Worm (Caenorhabditis elegans) whole organism, L2 larva: ENCODE results near the gene Y32H12A.6.

Experiments used
- F13H6.1 ChIP-seq: sonication (generic microtip); optimal IDR thresholded peaks from 2 replicates; lab custom pipeline; 2016; ENCODE audit warnings: missing genetic modification characterization, missing compliant biosample characterization
- R02D3.7 ChIP-seq: fragments of 150-350 bp; optimal IDR thresholded peaks from 2 replicates; lab custom pipeline; 2014; ENCODE audit warnings: missing biosample characterization, missing genetic modification characterization
- ZK546.5 ChIP-seq: sonication (generic microtip); optimal IDR thresholded peaks from 2 replicates; lab custom pipeline; 2017; ENCODE audit warnings: missing biosample characterization, missing genetic modification characterization
- ama-1 ChIP-seq: fragments of 150-350 bp; optimal IDR thresholded peaks from 2 replicates; lab custom pipeline; 2018; ENCODE audit warnings: inconsistent platforms
- blmp-1 ChIP-seq: sonication (generic microtip); optimal IDR thresholded peaks from 2 replicates; lab custom pipeline; 2017; ENCODE audit warnings: missing genetic modification characterization, mild to moderate bottlenecking, missing compliant biosample characterization, antibody characterized with exemption, moderate library complexity; ENCODE audit not compliant: insufficient read depth
- ceh-16 ChIP-seq: fragments of 150-350 bp; optimal IDR thresholded peaks from 2 replicates; lab custom pipeline; 2014; ENCODE audit warnings: missing biosample characterization, missing genetic modification characterization
- crh-2 ChIP-seq: sonication (generic microtip); optimal IDR thresholded peaks from 2 replicates; lab custom pipeline; 2017; ENCODE audit warnings: missing biosample characterization, missing genetic modification characterization
- dmd-4 ChIP-seq: sonication (generic microtip); optimal IDR thresholded peaks from 2 replicates; lab custom pipeline; 2017; ENCODE audit warnings: missing biosample characterization, missing genetic modification characterization
- egl-27 ChIP-seq: sonication (generic microtip); optimal IDR thresholded peaks from 3 replicates; lab custom pipeline; 2017; ENCODE audit warnings: missing biosample characterization, missing genetic modification reagents, missing genetic modification characterization
- elt-1 ChIP-seq: fragments of 150-350 bp; optimal IDR thresholded peaks from 2 replicates; lab custom pipeline; 2014; ENCODE audit warnings: missing biosample characterization, missing genetic modification characterization
- fos-1 ChIP-seq: fragments of 150-350 bp; optimal IDR thresholded peaks from 2 replicates; lab custom pipeline; 2014; ENCODE audit warnings: missing biosample characterization, missing genetic modification characterization
- gmeb-1 ChIP-seq: fragments of 150-350 bp; optimal IDR thresholded peaks from 2 replicates; lab custom pipeline; 2014; ENCODE audit warnings: missing biosample characterization, missing genetic modification characterization
- lin-13 ChIP-seq: fragments of 150-350 bp; optimal IDR thresholded peaks from 2 replicates; lab custom pipeline; 2014; ENCODE audit warnings: missing biosample characterization, missing genetic modification reagents, missing genetic modification characterization
- lsy-2 ChIP-seq, 2 experiments: fragments of 150-350 bp in 1 of 2; sonication (generic microtip) in 1 of 2; optimal IDR thresholded peaks; 2 replicates each; lab custom pipeline; 2014 to 2017; ENCODE audit warnings: missing biosample characterization in 2 of 2, missing genetic modification characterization in 2 of 2
- mab-5 ChIP-seq: fragments of 150-350 bp; optimal IDR thresholded peaks from 2 replicates; lab custom pipeline; 2014; ENCODE audit warnings: missing biosample characterization, missing genetic modification characterization
- nhr-11 ChIP-seq: fragments of 150-350 bp; optimal IDR thresholded peaks from 2 replicates; lab custom pipeline; 2014; ENCODE audit warnings: missing biosample characterization, missing genetic modification characterization
- nhr-12 ChIP-seq: fragments of 150-350 bp; optimal IDR thresholded peaks from 2 replicates; lab custom pipeline; 2014; ENCODE audit warnings: missing biosample characterization, missing genetic modification characterization
- nhr-129 ChIP-seq: fragments of 150-350 bp; optimal IDR thresholded peaks from 2 replicates; lab custom pipeline; 2014; ENCODE audit warnings: missing biosample characterization, missing genetic modification characterization
- nhr-21 ChIP-seq: fragments of 150-350 bp; optimal IDR thresholded peaks from 2 replicates; lab custom pipeline; 2014; ENCODE audit warnings: missing biosample characterization, missing genetic modification characterization
- nhr-237 ChIP-seq: fragments of 150-350 bp; optimal IDR thresholded peaks from 2 replicates; lab custom pipeline; 2014; ENCODE audit warnings: missing biosample characterization, missing genetic modification characterization
- nhr-25 ChIP-seq: fragments of 150-350 bp; sonication (generic microtip); optimal IDR thresholded peaks from 3 replicates; lab custom pipeline; 2014; ENCODE audit warnings: missing biosample characterization, missing genetic modification characterization
- nhr-6 ChIP-seq: fragments of 150-350 bp; optimal IDR thresholded peaks from 2 replicates; lab custom pipeline; 2014; ENCODE audit warnings: missing biosample characterization, missing genetic modification characterization
- nhr-77 ChIP-seq: fragments of 150-350 bp; optimal IDR thresholded peaks from 2 replicates; lab custom pipeline; 2014; ENCODE audit warnings: missing biosample characterization, missing genetic modification characterization
- sem-4 ChIP-seq: fragments of 150-350 bp; optimal IDR thresholded peaks from 2 replicates; lab custom pipeline; 2014; ENCODE audit warnings: missing biosample characterization, missing genetic modification reagents, missing genetic modification characterization
- skn-1 ChIP-seq: sonication (generic microtip); optimal IDR thresholded peaks from 2 replicates; lab custom pipeline; 2017; ENCODE audit warnings: missing biosample characterization, missing genetic modification characterization
- sma-3 ChIP-seq: sonication (generic microtip); optimal IDR thresholded peaks from 2 replicates; lab custom pipeline; 2016; ENCODE audit warnings: missing genetic modification reagents, missing genetic modification characterization, missing compliant biosample characterization
- sma-9 ChIP-seq, 2 experiments: fragments of 150-350 bp in 1 of 2; sonication (generic microtip) in 1 of 2; optimal IDR thresholded peaks; 2 replicates each; lab custom pipeline; 2014 to 2016; ENCODE audit warnings: missing genetic modification characterization in 2 of 2, mild to moderate bottlenecking in 1 of 2, missing biosample characterization in 1 of 2, missing compliant biosample characterization in 1 of 2, missing genetic modification reagents in 1 of 2, moderate library complexity in 1 of 2
- snpc-4 ChIP-seq: fragments of 150-350 bp; optimal IDR thresholded peaks from 2 replicates; lab custom pipeline; 2014; ENCODE audit warnings: missing biosample characterization, missing genetic modification characterization
- unc-62 ChIP-seq: fragments of 150-350 bp; optimal IDR thresholded peaks from 2 replicates; lab custom pipeline; 2014; ENCODE audit warnings: missing biosample characterization, missing genetic modification reagents, missing genetic modification characterization
- zag-1 ChIP-seq: fragments of 150-350 bp; optimal IDR thresholded peaks from 2 replicates; lab custom pipeline; 2014; ENCODE audit warnings: missing biosample characterization, missing genetic modification characterization
- ztf-11 ChIP-seq: sonication (generic microtip); optimal IDR thresholded peaks from 2 replicates; lab custom pipeline; 2017; ENCODE audit warnings: missing biosample characterization, missing genetic modification characterization
- ztf-4 ChIP-seq: fragments of 150-350 bp; optimal IDR thresholded peaks from 2 replicates; lab custom pipeline; 2014; ENCODE audit warnings: missing biosample characterization, missing genetic modification characterization

Gene Y32H12A.6

DNA sequence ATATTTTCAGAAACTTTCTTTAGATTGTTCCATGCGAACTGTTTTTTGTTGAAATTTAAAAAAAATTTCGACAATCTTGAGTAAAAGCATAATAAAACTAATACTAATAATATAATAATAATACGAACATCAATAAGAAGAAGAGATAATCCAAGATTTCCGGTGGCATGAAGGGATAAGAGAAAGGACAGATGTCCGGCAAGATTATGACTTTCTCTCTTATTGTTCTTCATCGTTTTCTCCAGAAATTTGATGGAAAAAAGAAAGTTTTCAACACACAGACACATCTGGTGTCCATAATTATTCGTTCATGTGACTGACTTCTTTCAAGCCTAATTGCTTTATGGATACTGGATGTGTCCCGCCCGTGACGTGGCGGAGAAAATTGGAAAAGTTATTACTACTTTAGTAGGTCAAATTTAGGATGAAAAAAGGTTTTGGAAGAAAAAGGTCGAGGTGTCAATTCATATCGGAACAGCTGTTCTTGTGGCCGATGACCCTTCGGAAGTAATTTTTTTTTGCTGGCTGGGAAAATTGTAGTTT is 40.7 kb upstream of the Y32H12A.6 start:
- TF ChIP-seq lsy-2 (tag; optimal IDR thresholded peaks at IDR 0.05; lab: Kevin White, UChicago) (no peak), blmp-1 (tag; lab: Kevin White, UChicago) (peak; percentile 34)

- TF ChIP-seq F13H6.1 (tag; lab: Kevin White, UChicago) (peak; percentile 52), nhr-129 (peak; percentile 36), nhr-12 (tag; lab: Kevin White, UChicago) (no peak), blmp-1 (tag; lab: Kevin White, UChicago) (peak; percentile 68), nhr-25 (peak; percentile 7), lsy-2 (tag; optimal IDR thresholded peaks at IDR 0.05; lab: Kevin White, UChicago) (peak in 1 of 2 experiments; percentile 49), ama-1 (lab: Kevin White, UChicago) (no peak), fos-1 (peak; percentile 9), sem-4 (tag; lab: Kevin White, UChicago) (peak; percentile 71), sma-9 (GFP tag; optimal IDR thresholded peaks at IDR 0.05; lab: Kevin White, UChicago) (peak; percentile 56), sma-9 (tag; optimal IDR thresholded peaks at IDR 0.05; lab: Kevin White, UChicago) (no peak), mab-5 (tag; lab: Kevin White, UChicago) (no peak), elt-1 (tag; lab: Kevin White, UChicago) (no peak), sma-3 (GFP tag; lab: Kevin White, UChicago) (peak; percentile 35), gmeb-1 (tag; lab: Kevin White, UChicago) (no peak), crh-2 (tag; lab: Kevin White, UChicago) (peak; percentile 97), nhr-21 (tag; lab: Kevin White, UChicago) (peak; percentile 46)
Measured at ce11 chrIII:5421406-5421805, 39.4 kb upstream of the Y32H12A.6 start.

DNA sequence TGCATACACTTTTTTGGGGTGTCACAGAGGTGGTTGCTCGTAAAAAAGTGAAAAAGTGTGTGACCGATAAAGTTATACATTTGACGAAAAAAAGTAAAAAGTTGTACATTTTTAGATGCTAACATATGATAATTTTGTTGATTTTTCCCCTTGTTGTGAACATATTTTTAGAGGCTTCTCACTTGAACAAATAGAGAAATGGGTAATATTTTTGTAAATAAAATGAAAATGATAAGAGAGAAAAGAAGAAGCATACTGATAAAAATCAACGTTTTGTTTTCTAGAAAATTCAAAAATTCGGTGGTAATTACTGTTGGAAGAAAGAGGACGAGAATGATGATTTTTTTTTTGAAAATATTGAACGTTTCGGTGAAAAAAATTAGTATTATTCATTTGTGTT is 38.3 kb upstream of the Y32H12A.6 start:
- TF ChIP-seq lin-13 (no peak), dmd-4 (tag; lab: Kevin White, UChicago) (no peak), nhr-6 (tag; lab: Kevin White, UChicago) (no peak), fos-1 (peak; percentile 26), blmp-1 (tag; lab: Kevin White, UChicago) (no peak), nhr-77 (tag; lab: Kevin White, UChicago) (no peak), sem-4 (tag; lab: Kevin White, UChicago) (no peak), crh-2 (tag; lab: Kevin White, UChicago) (no peak)
- TF ChIP-seq, all 48 proteins: peak for 1

DNA sequence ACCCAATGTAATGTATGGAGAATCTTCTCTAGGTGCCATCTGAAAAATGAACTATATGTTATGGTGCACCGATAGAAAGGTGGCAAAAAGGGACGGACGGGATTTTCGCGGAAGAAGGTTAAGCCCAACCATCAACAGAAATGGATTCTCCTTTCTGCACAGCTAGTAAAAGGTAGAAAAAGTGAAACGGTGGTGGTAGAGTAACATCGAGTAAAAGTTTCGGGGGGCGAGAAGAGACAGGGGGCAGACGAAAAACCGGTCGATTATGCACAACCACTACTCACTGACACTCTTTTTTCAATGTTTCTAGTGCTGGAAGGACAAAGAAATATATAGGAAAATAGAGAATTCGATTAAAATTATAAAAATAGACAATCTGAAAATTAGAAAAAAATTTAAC is 37.6 kb upstream of the Y32H12A.6 start:
- TF ChIP-seq fos-1 (no peak), ztf-11 (tag; lab: Kevin White, UChicago) (no peak), blmp-1 (tag; lab: Kevin White, UChicago) (peak; percentile 63)

DNA sequence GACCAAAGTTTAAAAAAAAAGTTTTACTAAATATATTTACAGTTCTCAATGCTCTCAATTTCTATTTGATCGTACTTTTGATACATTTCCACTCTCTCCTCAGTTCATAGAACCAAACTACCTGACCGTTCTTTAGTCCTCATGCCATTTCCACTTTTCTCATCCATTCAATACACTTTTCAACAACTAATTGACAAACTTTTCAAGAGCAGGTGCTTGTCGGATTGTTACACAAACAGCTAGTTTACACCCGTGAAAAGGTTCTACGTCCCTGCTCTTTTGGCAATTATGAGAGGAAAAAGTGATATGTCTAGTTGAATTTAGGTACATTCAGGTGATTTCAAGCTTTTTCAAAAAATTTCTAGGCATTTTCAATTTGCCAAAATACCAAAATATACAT is 35.9 kb upstream of the Y32H12A.6 start:
- TF ChIP-seq zag-1 (tag; lab: Kevin White, UChicago): no peak
- TF ChIP-seq sem-4 (tag; lab: Kevin White, UChicago): no peak
- TF ChIP-seq sma-9 (GFP tag; optimal IDR thresholded peaks at IDR 0.05; lab: Kevin White, UChicago): peak; percentile 35
- TF ChIP-seq sma-9 (tag; optimal IDR thresholded peaks at IDR 0.05; lab: Kevin White, UChicago): no peak
- TF ChIP-seq lsy-2 (tag; optimal IDR thresholded peaks at IDR 0.05; lab: Kevin White, UChicago): peak in 1 of 2 experiments; percentile 25
- no peak for TF ChIP-seq ZK546.5 (tag; lab: Kevin White, UChicago)
- TF ChIP-seq nhr-129: peak; percentile 23
- no peak for TF ChIP-seq ztf-4

ce11 chrIII:5413680-5414079 is 31.7 kb upstream of the Y32H12A.6 start, which contains the start of gene grl-22:
Gene grl-22 (minus strand): TSS chrIII:5414011.
- TF ChIP-seq unc-62 (GFP tag; lab: Kevin White, UChicago) (no peak), fos-1 (no peak), nhr-77 (tag; lab: Kevin White, UChicago) (no peak), ceh-16 (tag; lab: Kevin White, UChicago) (no peak), dmd-4 (tag; lab: Kevin White, UChicago) (no peak), R02D3.7 (no peak)

ce11 chrIII:5407588-5407987 is 25.6 kb upstream of the Y32H12A.6 start, which contains the start of gene W03A5.1:
Gene W03A5.1 (plus strand): TSS chrIII:5407888.
- no peak for TF ChIP-seq snpc-4 (tag; lab: Kevin White, UChicago)
- TF ChIP-seq egl-27: no peak
- TF ChIP-seq ceh-16 (tag; lab: Kevin White, UChicago): no peak
- no peak for TF ChIP-seq skn-1 (tag; lab: Kevin White, UChicago)
- TF ChIP-seq nhr-77 (tag; lab: Kevin White, UChicago): no peak
- TF ChIP-seq ama-1 (lab: Kevin White, UChicago): no peak
- no peak for TF ChIP-seq zag-1 (tag; lab: Kevin White, UChicago)
- no peak for TF ChIP-seq nhr-11 (tag; lab: Kevin White, UChicago)
- TF ChIP-seq nhr-237 (tag; lab: Kevin White, UChicago): no peak
